Fruit fly (Drosophila melanogaster) whole organism, prepupa: ENCODE data around the gene RPA3.

Experiments
- CG10631 ChIP-seq: fragments of 200-800 bp; sonication (Bioruptor generic); optimal IDR thresholded peaks from 2 replicates; lab custom pipeline; 2016; ENCODE audit warnings: missing biosample characterization, missing genetic modification characterization
- CG10669 ChIP-seq: fragments of 200-800 bp; sonication (Bioruptor generic); optimal IDR thresholded peaks from 3 replicates; lab custom pipeline; 2018; ENCODE audit warnings: missing biosample characterization, mild to moderate bottlenecking, missing genetic modification characterization, moderate library complexity
- CG11294 ChIP-seq: fragments of 200-800 bp; sonication (Bioruptor generic); IDR thresholded peaks from 2 replicates; pipeline ENCODE4 v1.3.6; 2022; ENCODE audit warnings: missing biosample characterization, missing genetic modification characterization
- CG11762 ChIP-seq: fragments of 200-800 bp; sonication (Bioruptor generic); optimal IDR thresholded peaks from 3 replicates; lab custom pipeline; 2016; ENCODE audit warnings: missing biosample characterization, missing genetic modification characterization; ENCODE audit not compliant: insufficient read depth
- CG11902 ChIP-seq: fragments of 200-800 bp; sonication (Bioruptor generic); optimal IDR thresholded peaks from 3 replicates; lab custom pipeline; 2016; ENCODE audit warnings: missing biosample characterization, missing genetic modification characterization
- CG15336 ChIP-seq: fragments of 200-800 bp; sonication (Bioruptor generic); IDR thresholded peaks from 2 replicates; pipeline ENCODE4 v1.3.6; 2022; ENCODE audit warnings: missing biosample characterization, missing genetic modification characterization
- CG1621 ChIP-seq: fragments of 200-800 bp; sonication (Bioruptor generic); optimal IDR thresholded peaks from 3 replicates; lab custom pipeline; 2018; ENCODE audit warnings: missing biosample characterization, mild to moderate bottlenecking, missing genetic modification characterization
- CG16779 ChIP-seq: fragments of 200-800 bp; sonication (Bioruptor generic); optimal IDR thresholded peaks from 3 replicates; lab custom pipeline; 2017; ENCODE audit warnings: missing biosample characterization, mild to moderate bottlenecking, missing genetic modification characterization
- CG3032 ChIP-seq: fragments of 200-800 bp; optimal IDR thresholded peaks from 2 replicates; lab custom pipeline; 2019; ENCODE audit warnings: missing biosample characterization, mild to moderate bottlenecking, missing genetic modification characterization, moderate library complexity
- CG31627 ChIP-seq: fragments of 200-800 bp; sonication (Bioruptor generic); optimal IDR thresholded peaks from 3 replicates; lab custom pipeline; 2016; ENCODE audit warnings: missing biosample characterization, missing genetic modification characterization
- CG32006 ChIP-seq: fragments of 200-800 bp; sonication (Bioruptor generic); optimal IDR thresholded peaks from 3 replicates; lab custom pipeline; 2017; ENCODE audit warnings: missing biosample characterization, mild to moderate bottlenecking, missing genetic modification characterization
- CG34406 ChIP-seq: fragments of 200-800 bp; sonication (Bioruptor generic); optimal IDR thresholded peaks from 3 replicates; lab custom pipeline; 2016; ENCODE audit warnings: missing biosample characterization, missing genetic modification characterization
- CG3919 ChIP-seq: fragments of 200-800 bp; sonication (Bioruptor generic); optimal IDR thresholded peaks from 3 replicates; lab custom pipeline; 2016; ENCODE audit warnings: missing biosample characterization, missing genetic modification characterization
- CG6163 ChIP-seq: fragments of 200-800 bp; sonication (Bioruptor generic); IDR thresholded peaks from 3 replicates; pipeline ENCODE4 v1.3.6; 2022; ENCODE audit warnings: missing biosample characterization, missing genetic modification characterization
- CG6276 ChIP-seq: fragments of 200-800 bp; sonication (Bioruptor generic); optimal IDR thresholded peaks from 2 replicates; lab custom pipeline; 2017; ENCODE audit warnings: missing biosample characterization, mild to moderate bottlenecking, missing genetic modification characterization
- CG6808 ChIP-seq: fragments of 200-800 bp; sonication (Bioruptor generic); optimal IDR thresholded peaks from 3 replicates; lab custom pipeline; 2017; ENCODE audit warnings: missing biosample characterization, missing genetic modification characterization, mild to moderate bottlenecking, moderate library complexity, missing genetic modification reagents
- CG6854 ChIP-seq: fragments of 200-800 bp; sonication (Bioruptor generic); optimal IDR thresholded peaks from 2 replicates; lab custom pipeline; 2017; ENCODE audit warnings: missing biosample characterization, mild to moderate bottlenecking, missing genetic modification characterization
- CG8119 ChIP-seq: fragments of 200-800 bp; sonication (Bioruptor generic); IDR thresholded peaks from 3 replicates; pipeline ENCODE4 v1.3.6; 2022; ENCODE audit warnings: missing biosample characterization, missing genetic modification characterization
- CG8632 ChIP-seq: fragments of 200-800 bp; sonication (Bioruptor generic); optimal IDR thresholded peaks from 3 replicates; lab custom pipeline; 2016; ENCODE audit warnings: missing biosample characterization, missing genetic modification characterization
- CG9139 ChIP-seq: fragments of 200-800 bp; sonication (Bioruptor generic); optimal IDR thresholded peaks from 3 replicates; lab custom pipeline; 2017; ENCODE audit warnings: missing biosample characterization, mild to moderate bottlenecking, missing genetic modification characterization
- Eip75B ChIP-seq: fragments of 200-800 bp; sonication (Bioruptor generic); optimal IDR thresholded peaks from 3 replicates; lab custom pipeline; 2016; ENCODE audit warnings: missing biosample characterization, missing genetic modification characterization
- Eip78C ChIP-seq: fragments of 200-800 bp; sonication (Bioruptor generic); peaks from one replicate; lab custom pipeline; 2016; ENCODE audit warnings: missing biosample characterization, missing genetic modification characterization
- Eip93F ChIP-seq: fragments of 200-800 bp; sonication (Bioruptor generic); optimal IDR thresholded peaks from 2 replicates; lab custom pipeline; 2016; ENCODE audit warnings: missing biosample characterization, mild to moderate bottlenecking, missing genetic modification characterization
- Ets21C ChIP-seq: fragments of 200-800 bp; sonication (Bioruptor generic); optimal IDR thresholded peaks from 3 replicates; lab custom pipeline; 2016; ENCODE audit warnings: missing biosample characterization, missing genetic modification characterization
- Ets96B ChIP-seq: fragments of 200-800 bp; optimal IDR thresholded peaks from 2 replicates; lab custom pipeline; 2019; ENCODE audit warnings: missing biosample characterization, mild to moderate bottlenecking, missing genetic modification characterization, moderate library complexity
- Hr38 ChIP-seq: sonication (Bioruptor generic); optimal IDR thresholded peaks from 2 replicates; lab custom pipeline; 2016; ENCODE audit warnings: missing biosample characterization, missing genetic modification characterization
- Hr39 ChIP-seq: fragments of 200-800 bp; sonication (Bioruptor generic); optimal IDR thresholded peaks from 2 replicates; lab custom pipeline; 2016; ENCODE audit warnings: missing biosample characterization, missing genetic modification characterization
- Hr4 ChIP-seq: fragments of 200-800 bp; sonication (Bioruptor generic); optimal IDR thresholded peaks from 3 replicates; lab custom pipeline; 2016; ENCODE audit warnings: missing biosample characterization, missing genetic modification characterization
- Lpt ChIP-seq: fragments of 200-800 bp; sonication (Bioruptor generic); optimal IDR thresholded peaks from 3 replicates; lab custom pipeline; 2016; ENCODE audit warnings: missing biosample characterization, missing genetic modification characterization
- Met ChIP-seq: fragments of 200-800 bp; sonication (Bioruptor generic); optimal IDR thresholded peaks from 3 replicates; lab custom pipeline; 2016; ENCODE audit warnings: missing biosample characterization, missing genetic modification characterization
- OdsH ChIP-seq: fragments of 200-800 bp; sonication (Bioruptor generic); optimal IDR thresholded peaks from 3 replicates; lab custom pipeline; 2016; ENCODE audit warnings: missing biosample characterization, missing genetic modification characterization
- Sox102F ChIP-seq: fragments of 200-800 bp; sonication (Bioruptor generic); optimal IDR thresholded peaks from 2 replicates; lab custom pipeline; 2016; ENCODE audit warnings: missing biosample characterization, mild to moderate bottlenecking, missing genetic modification characterization
- Sox14 ChIP-seq: fragments of 200-800 bp; sonication (Bioruptor generic); optimal IDR thresholded peaks from 3 replicates; lab custom pipeline; 2016; ENCODE audit warnings: missing biosample characterization, missing genetic modification characterization
- Sox15 ChIP-seq: fragments of 200-800 bp; sonication (Bioruptor generic); optimal IDR thresholded peaks from 3 replicates; lab custom pipeline; 2016; ENCODE audit warnings: missing biosample characterization, missing genetic modification characterization
- achi ChIP-seq: fragments of 200-800 bp; sonication (Bioruptor generic); optimal IDR thresholded peaks from 3 replicates; lab custom pipeline; 2016; ENCODE audit warnings: missing biosample characterization, missing genetic modification characterization
- acj6 ChIP-seq: fragments of 200-800 bp; sonication (Bioruptor generic); optimal IDR thresholded peaks from 3 replicates; lab custom pipeline; 2016; ENCODE audit warnings: missing biosample characterization, missing genetic modification characterization
- cyc ChIP-seq: fragments of 200-800 bp; sonication (Bioruptor generic); optimal IDR thresholded peaks from 3 replicates; lab custom pipeline; 2016; ENCODE audit warnings: missing biosample characterization, missing genetic modification characterization
- dsx ChIP-seq: fragments of 200-800 bp; optimal IDR thresholded peaks from 3 replicates; lab custom pipeline; 2019; ENCODE audit warnings: missing biosample characterization, mild to moderate bottlenecking, missing genetic modification characterization, moderate library complexity; ENCODE audit not compliant: poor library complexity, severe bottlenecking
- eg ChIP-seq: fragments of 200-800 bp; sonication (Bioruptor generic); IDR thresholded peaks from 3 replicates; pipeline ENCODE4 v1.3.6; 2022; ENCODE audit warnings: missing biosample characterization, missing genetic modification characterization
- esn ChIP-seq: fragments of 200-800 bp; sonication (Bioruptor generic); optimal IDR thresholded peaks from 2 replicates; lab custom pipeline; 2016; ENCODE audit warnings: missing biosample characterization, mild to moderate bottlenecking, missing genetic modification characterization, moderate library complexity
- fd59A ChIP-seq: fragments of 200-800 bp; sonication (Bioruptor generic); optimal IDR thresholded peaks from 2 replicates; lab custom pipeline; 2017; ENCODE audit warnings: missing biosample characterization, mild to moderate bottlenecking, missing genetic modification characterization, missing genetic modification reagents
- fd85E ChIP-seq: fragments of 200-800 bp; sonication (Bioruptor generic); optimal IDR thresholded peaks from 3 replicates; lab custom pipeline; 2016; ENCODE audit warnings: missing biosample characterization, missing genetic modification characterization
- fkh ChIP-seq: fragments of 200-800 bp; sonication (Bioruptor generic); optimal IDR thresholded peaks from 3 replicates; lab custom pipeline; 2017; ENCODE audit warnings: missing biosample characterization, mild to moderate bottlenecking, missing genetic modification characterization, moderate library complexity
- lz ChIP-seq: fragments of 200-800 bp; sonication (Bioruptor generic); optimal IDR thresholded peaks from 3 replicates; lab custom pipeline; 2016; ENCODE audit warnings: missing biosample characterization, missing genetic modification characterization
- net ChIP-seq: fragments of 200-800 bp; sonication (Bioruptor generic); optimal IDR thresholded peaks from 3 replicates; lab custom pipeline; 2016; ENCODE audit warnings: missing biosample characterization, missing genetic modification characterization
- pdm3 ChIP-seq: fragments of 200-800 bp; sonication (Bioruptor generic); optimal IDR thresholded peaks from 3 replicates; lab custom pipeline; 2016; ENCODE audit warnings: missing biosample characterization, missing genetic modification characterization
- salr ChIP-seq, 2 experiments: fragments of 200-800 bp; sonication (Bioruptor generic); optimal IDR thresholded peaks; 3 replicates each; lab custom pipeline; 2016 to 2018; ENCODE audit warnings: missing biosample characterization in 2 of 2, missing genetic modification characterization in 2 of 2, mild to moderate bottlenecking in 1 of 2
- ss ChIP-seq, 2 experiments: fragments of 200-800 bp; sonication (Bioruptor generic); optimal IDR thresholded peaks; 2 replicates in 1 of 2; 3 replicates in 1 of 2; lab custom pipeline; 2017 to 2018; ENCODE audit warnings: mild to moderate bottlenecking in 2 of 2, missing biosample characterization in 2 of 2, missing genetic modification characterization in 2 of 2, moderate library complexity in 1 of 2
- svp ChIP-seq: fragments of 200-800 bp; sonication (Bioruptor generic); peaks from one replicate; lab custom pipeline; 2016; ENCODE audit warnings: missing biosample characterization, missing genetic modification characterization
- vri ChIP-seq: fragments of 200-800 bp; sonication (Bioruptor generic); optimal IDR thresholded peaks from 3 replicates; lab custom pipeline; 2016; ENCODE audit warnings: missing biosample characterization, mild to moderate bottlenecking, missing genetic modification characterization

The RPA3 gene

dm6 chrX:11659634-11660033 is 44.0 kb upstream of the RPA3 start:
- TF ChIP-seq Eip93F (GFP tag; lab: Kevin White, UChicago), result no peak

DNA sequence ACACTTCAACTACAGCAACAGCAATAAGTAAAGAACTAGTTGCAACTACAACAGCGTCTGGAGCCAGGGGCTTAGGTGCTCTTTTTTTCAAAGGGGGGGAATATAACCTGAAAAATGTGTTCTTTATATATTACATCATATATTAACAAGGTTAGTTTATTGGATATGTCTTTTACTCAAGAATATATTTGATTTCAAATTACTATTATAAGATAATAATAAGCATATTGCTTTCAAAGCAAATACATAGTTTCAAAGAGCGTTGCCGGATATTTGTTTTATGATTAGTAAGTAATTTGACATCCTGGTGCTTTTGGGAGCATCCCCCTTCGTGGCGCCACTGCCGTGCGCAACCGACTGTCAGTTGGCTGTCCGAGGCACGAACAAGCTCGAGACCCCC is 43.4 kb upstream of the RPA3 start:
- TF ChIP-seq svp (GFP tag; lab: Kevin White, UChicago) (peak; percentile 65), CG8632 (GFP tag; lab: Kevin White, UChicago) (peak; percentile 81), Lpt (GFP tag; lab: Kevin White, UChicago) (peak; percentile 84), vri (GFP tag; lab: Kevin White, UChicago) (no peak), fd85E (GFP tag; lab: Kevin White, UChicago) (no peak), CG6276 (GFP tag; lab: Kevin White, UChicago) (peak; percentile 93), CG31627 (GFP tag; lab: Kevin White, UChicago) (no peak), Met (peak; percentile 70), Hr38 (GFP tag; lab: Kevin White, UChicago) (no peak), Hr39 (GFP tag; lab: Kevin White, UChicago) (no peak), fkh (GFP tag; lab: Kevin White, UChicago) (no peak), CG6163 (GFP tag; lab: Robert Waterston, UW) (peak; percentile 82), CG10631 (GFP tag; lab: Kevin White, UChicago) (peak; percentile 83), Sox14 (GFP tag; lab: Kevin White, UChicago) (peak; percentile 53), CG11902 (peak; percentile 44), CG3032 (tag; lab: Kevin White, UChicago) (peak; percentile 89), Eip93F (GFP tag; lab: Kevin White, UChicago) (no peak), Ets96B (peak; percentile 83), Sox15 (peak; percentile 63), CG32006 (GFP tag; lab: Kevin White, UChicago) (peak; percentile 95), Hr4 (GFP tag; lab: Kevin White, UChicago) (peak; percentile 79), acj6 (GFP tag; lab: Kevin White, UChicago) (peak; percentile 83), CG1621 (peak; percentile 70), salr (GFP tag; optimal IDR thresholded peaks at IDR 0.05; lab: Kevin White, UChicago) (peak; percentile 45 to 86), fd59A (GFP tag; lab: Kevin White, UChicago) (peak; percentile 82), CG11762 (GFP tag; lab: Kevin White, UChicago) (peak; percentile 77), eg (GFP tag; lab: Robert Waterston, UW) (peak; percentile 82; the same call in 2 of the 3 replicates), CG3919 (GFP tag; lab: Kevin White, UChicago) (peak; percentile 85), dsx (peak; percentile 88), achi (GFP tag; lab: Kevin White, UChicago) (peak; percentile 85), ss (GFP tag; optimal IDR thresholded peaks at IDR 0.05; lab: Kevin White, UChicago) (peak; percentile 78 to 91), pdm3 (GFP tag; lab: Kevin White, UChicago) (peak; percentile 80), esn (GFP tag; lab: Kevin White, UChicago) (peak; percentile 37), net (GFP tag; lab: Kevin White, UChicago) (peak; percentile 87), CG34406 (GFP tag; lab: Kevin White, UChicago) (peak; percentile 75), Eip75B (GFP tag; lab: Kevin White, UChicago) (peak; percentile 72), OdsH (GFP tag; lab: Kevin White, UChicago) (peak; percentile 88), CG6854 (GFP tag; lab: Kevin White, UChicago) (no peak), Ets21C (GFP tag; lab: Kevin White, UChicago) (no peak), CG11294 (peak; percentile 86), CG16779 (tag; lab: Kevin White, UChicago) (peak; percentile 86), Sox102F (GFP tag; lab: Kevin White, UChicago) (no peak), cyc (GFP tag; lab: Kevin White, UChicago) (peak; percentile 17), Eip78C (GFP tag; lab: Kevin White, UChicago) (peak; percentile 94), CG6808 (peak; percentile 89), CG10669 (GFP tag; lab: Kevin White, UChicago) (peak; percentile 80), CG15336 (GFP tag; lab: Robert Waterston, UW) (peak; percentile 94), CG8119 (GFP tag; lab: Robert Waterston, UW) (peak; percentile 93), CG9139 (GFP tag; lab: Kevin White, UChicago) (peak; percentile 75), lz (peak; percentile 1)
